Fruit fly (Drosophila melanogaster) whole organism, embryonic: ENCODE results near the gene Act87E.

Experiments used
- Antp ChIP-seq: fragments of 200-800 bp; sonication (Bioruptor generic); optimal IDR thresholded peaks from 3 replicates; lab custom pipeline; 2016; ENCODE audit warnings: missing biosample characterization, missing genetic modification characterization
- Awh ChIP-seq: fragments of 200-800 bp; sonication (Bioruptor generic); IDR thresholded peaks from 2 replicates; pipeline ENCODE4, ENCODE4 v1.3.6; 2022; ENCODE audit warnings: missing biosample characterization, missing genetic modification characterization
- Bgb ChIP-seq: fragments of 200-800 bp; sonication (Bioruptor generic); IDR thresholded peaks from 2 replicates; pipeline ENCODE4 v1.3.6; 2022; ENCODE audit warnings: missing biosample characterization, missing genetic modification characterization; ENCODE audit not compliant: partially characterized antibody
- CG10209 ChIP-seq: fragments of 200-800 bp; sonication (Bioruptor generic); optimal IDR thresholded peaks from 3 replicates; lab custom pipeline; 2017; ENCODE audit warnings: missing biosample characterization, mild to moderate bottlenecking, missing genetic modification characterization, missing genetic modification reagents
- CG1024 ChIP-seq: fragments of 200-800 bp; sonication (Bioruptor generic); IDR thresholded peaks from 2 replicates; pipeline ENCODE4 v1.3.6; 2022; ENCODE audit warnings: missing biosample characterization, missing genetic modification characterization
- CG11247 ChIP-seq: fragments of 200-800 bp; sonication (Bioruptor generic); IDR thresholded peaks from 2 replicates; pipeline ENCODE4 v1.3.6; 2022; ENCODE audit warnings: missing biosample characterization, missing genetic modification characterization
- CG12155 ChIP-seq: fragments of 200-800 bp; sonication (Bioruptor generic); optimal IDR thresholded peaks from 3 replicates; lab custom pipeline; 2016; ENCODE audit warnings: missing biosample characterization, missing genetic modification characterization
- CG13287 ChIP-seq: fragments of 200-800 bp; sonication (Bioruptor generic); IDR thresholded peaks from 2 replicates; pipeline ENCODE4 v1.3.6; 2022; ENCODE audit warnings: missing biosample characterization, missing genetic modification characterization; ENCODE audit not compliant: partially characterized antibody
- CG14441 ChIP-seq: fragments of 200-800 bp; sonication (Bioruptor generic); IDR thresholded peaks from 2 replicates; pipeline ENCODE4 v1.3.6; 2022; ENCODE audit warnings: missing biosample characterization, missing genetic modification characterization
- CG15601 ChIP-seq: fragments of 200-800 bp; sonication (Bioruptor generic); optimal IDR thresholded peaks from 3 replicates; lab custom pipeline; 2019; ENCODE audit warnings: missing biosample characterization, mild to moderate bottlenecking, missing genetic modification characterization, moderate library complexity
- CG15696 ChIP-seq: fragments of 200-800 bp; sonication (Bioruptor generic); optimal IDR thresholded peaks from 2 replicates; lab custom pipeline; 2019; ENCODE audit warnings: missing biosample characterization, mild to moderate bottlenecking, missing genetic modification characterization, moderate library complexity
- CG2199 ChIP-seq: fragments of 200-800 bp; sonication (Bioruptor generic); IDR thresholded peaks from 3 replicates; pipeline ENCODE4 v1.3.6; 2022; ENCODE audit warnings: missing biosample characterization, missing genetic modification characterization
- CG2875 ChIP-seq: fragments of 200-800 bp; sonication (Bioruptor generic); optimal IDR thresholded peaks from 2 replicates; lab custom pipeline; 2017; ENCODE audit warnings: missing biosample characterization, mild to moderate bottlenecking, missing genetic modification characterization, missing genetic modification reagents
- CG4360 ChIP-seq: fragments of 200-800 bp; sonication (Bioruptor generic); IDR thresholded peaks from 2 replicates; pipeline ENCODE4 v1.3.6; 2022; ENCODE audit warnings: missing biosample characterization, missing genetic modification characterization
- CG6854 ChIP-seq: fragments of 200-800 bp; sonication (Bioruptor generic); optimal IDR thresholded peaks from 3 replicates; lab custom pipeline; 2017; ENCODE audit warnings: missing biosample characterization, mild to moderate bottlenecking, missing genetic modification characterization
- CG7271 ChIP-seq: fragments of 200-800 bp; sonication (Bioruptor generic); optimal IDR thresholded peaks from 2 replicates; lab custom pipeline; 2018; ENCODE audit warnings: missing biosample characterization, mild to moderate bottlenecking, missing genetic modification characterization, moderate library complexity
- CG8089 ChIP-seq: fragments of 200-800 bp; sonication (Bioruptor generic); optimal IDR thresholded peaks from 3 replicates; lab custom pipeline; 2016; ENCODE audit warnings: missing biosample characterization, missing genetic modification characterization
- CrebB ChIP-seq: fragments of 200-800 bp; sonication (Bioruptor generic); optimal IDR thresholded peaks from 3 replicates; lab custom pipeline; 2018; ENCODE audit warnings: missing biosample characterization, mild to moderate bottlenecking, missing genetic modification characterization
- Dp ChIP-seq: fragments of 200-800 bp; sonication (Bioruptor generic); optimal IDR thresholded peaks from 2 replicates; lab custom pipeline; 2018; ENCODE audit warnings: missing biosample characterization, mild to moderate bottlenecking, missing genetic modification characterization, moderate library complexity
- Eip74EF ChIP-seq, 2 experiments: fragments of 200-800 bp in 1 of 2; fragments of >200 bp in 1 of 2; sonication (Bioruptor generic) in 1 of 2; optimal IDR thresholded peaks; 2 replicates each; lab custom pipeline; 2017 to 2019; ENCODE audit warnings: missing biosample characterization in 2 of 2, missing genetic modification characterization in 2 of 2, mild to moderate bottlenecking in 1 of 2, moderate library complexity in 1 of 2
- Med ChIP-seq: fragments of 200-800 bp; sonication (Bioruptor generic); peaks from one replicate; lab custom pipeline; 2016; ENCODE audit warnings: missing biosample characterization, missing genetic modification characterization, mild to moderate bottlenecking, inconsistent platforms, moderate library complexity
- NfI ChIP-seq: fragments of 200-800 bp; sonication (Bioruptor generic); optimal IDR thresholded peaks from 3 replicates; lab custom pipeline; 2018; ENCODE audit warnings: missing biosample characterization, mild to moderate bottlenecking, missing genetic modification characterization, moderate library complexity
- Optix ChIP-seq: fragments of 200-800 bp; sonication (Bioruptor generic); IDR thresholded peaks from 3 replicates; pipeline ENCODE4 v1.3.6; 2022; ENCODE audit warnings: missing biosample characterization, missing genetic modification characterization
- Taf1 ChIP-seq: fragments of 200-800 bp; sonication (Bioruptor generic); IDR thresholded peaks from 2 replicates; pipeline ENCODE4 v1.3.6; 2022; ENCODE audit warnings: missing biosample characterization, missing genetic modification characterization
- YL-1 ChIP-seq: fragments of 200-800 bp; sonication (Bioruptor generic); optimal IDR thresholded peaks from 3 replicates; lab custom pipeline; 2017; ENCODE audit warnings: missing biosample characterization, mild to moderate bottlenecking, missing genetic modification characterization
- bab2 ChIP-seq: fragments of 200-800 bp; sonication (Bioruptor generic); optimal IDR thresholded peaks from 2 replicates; lab custom pipeline; 2016; ENCODE audit warnings: missing biosample characterization, missing genetic modification characterization
- bcd ChIP-seq: fragments of 200-800 bp; sonication (Bioruptor generic); optimal IDR thresholded peaks from 2 replicates; lab custom pipeline; 2017; ENCODE audit warnings: missing biosample characterization, mild to moderate bottlenecking, missing genetic modification characterization
- bigmax ChIP-seq: fragments of 200-800 bp; sonication (Bioruptor generic); optimal IDR thresholded peaks from 2 replicates; lab custom pipeline; 2018; ENCODE audit warnings: missing biosample characterization, mild to moderate bottlenecking, missing genetic modification characterization
- caup ChIP-seq: fragments of 200-800 bp; sonication (Bioruptor generic); optimal IDR thresholded peaks from 3 replicates; lab custom pipeline; 2017; ENCODE audit warnings: missing biosample characterization, mild to moderate bottlenecking, missing genetic modification characterization, moderate library complexity; ENCODE audit not compliant: severe bottlenecking
- corto ChIP-seq: fragments of 200-800 bp; sonication (Bioruptor generic); optimal IDR thresholded peaks from 2 replicates; lab custom pipeline; 2016; ENCODE audit warnings: missing biosample characterization, mild to moderate bottlenecking, missing genetic modification characterization, moderate library complexity
- crol ChIP-seq: fragments of 200-800 bp; sonication (Bioruptor generic); IDR thresholded peaks from 2 replicates; pipeline ENCODE4 v1.3.6; 2022; ENCODE audit warnings: missing biosample characterization, missing genetic modification characterization
- dimm ChIP-seq: fragments of 200-800 bp; sonication (Bioruptor generic); IDR thresholded peaks from 2 replicates; pipeline ENCODE4 v1.3.6; 2022; ENCODE audit warnings: missing biosample characterization, missing genetic modification characterization
- emc ChIP-seq: fragments of 200-800 bp; sonication (Bioruptor generic); optimal IDR thresholded peaks from 2 replicates; lab custom pipeline; 2016; ENCODE audit warnings: missing biosample characterization, missing genetic modification characterization
- ewg ChIP-seq: fragments of 200-800 bp; sonication (Bioruptor generic); optimal IDR thresholded peaks from 3 replicates; lab custom pipeline; 2017; ENCODE audit warnings: mild to moderate bottlenecking, missing biosample characterization, missing genetic modification reagents, missing genetic modification characterization
- fd102C ChIP-seq: fragments of 200-800 bp; sonication (Bioruptor generic); optimal IDR thresholded peaks from 2 replicates; lab custom pipeline; 2018; ENCODE audit warnings: missing biosample characterization, mild to moderate bottlenecking, missing genetic modification characterization, moderate library complexity
- gce ChIP-seq: fragments of 200-800 bp; sonication (Bioruptor generic); IDR thresholded peaks from 3 replicates; pipeline ENCODE4 v1.3.6; 2022; ENCODE audit warnings: missing biosample characterization, missing genetic modification characterization
- lmd ChIP-seq: fragments of 200-800 bp; sonication (Bioruptor generic); IDR thresholded peaks from 2 replicates; pipeline ENCODE4 v1.3.6; 2022; ENCODE audit warnings: missing biosample characterization, missing genetic modification characterization
- lola ChIP-seq, 3 experiments: fragments of >200 bp in 2 of 3; fragments of 200-800 bp in 1 of 3; sonication (Bioruptor generic) in 1 of 3; optimal IDR thresholded peaks; 2 replicates each; lab custom pipeline; 2017 to 2019; ENCODE audit warnings: missing biosample characterization in 3 of 3, missing genetic modification characterization in 3 of 3, mild to moderate bottlenecking in 1 of 3, moderate library complexity in 1 of 3
- nau ChIP-seq: fragments of 200-800 bp; sonication (Bioruptor generic); optimal IDR thresholded peaks from 3 replicates; lab custom pipeline; 2017; ENCODE audit warnings: missing biosample characterization, mild to moderate bottlenecking, missing genetic modification characterization, missing genetic modification reagents
- nerfin-2 ChIP-seq: fragments of 200-800 bp; sonication (Bioruptor generic); IDR thresholded peaks from 2 replicates; pipeline ENCODE4 v1.3.6; 2022; ENCODE audit warnings: missing biosample characterization, missing genetic modification characterization; ENCODE audit not compliant: partially characterized antibody
- nmo ChIP-seq: fragments of 200-800 bp; sonication (Bioruptor generic); optimal IDR thresholded peaks from 2 replicates; lab custom pipeline; 2018; ENCODE audit warnings: missing biosample characterization, mild to moderate bottlenecking, missing genetic modification characterization, moderate library complexity
- pan ChIP-seq, 4 experiments: fragments of >200 bp in 3 of 4; fragments of 200-800 bp in 1 of 4; sonication (Bioruptor generic) in 1 of 4; optimal IDR thresholded peaks in 3 of 4; IDR thresholded peaks in 1 of 4; 2 replicates each; pipeline versions ENCODE4 v1.3.6 to Lab custom; 2017 to 2022; ENCODE audit warnings: missing biosample characterization in 2 of 4, missing genetic modification characterization in 2 of 4, mixed read lengths in 1 of 4
- rib ChIP-seq: fragments of 200-800 bp; sonication (Bioruptor generic); IDR thresholded peaks from 2 replicates; pipeline ENCODE4 v1.3.6; 2022; ENCODE audit warnings: missing biosample characterization, missing genetic modification characterization
- row ChIP-seq: fragments of 200-800 bp; sonication (Bioruptor generic); IDR thresholded peaks from 3 replicates; pipeline ENCODE4 v1.3.6; 2022; ENCODE audit warnings: missing biosample characterization, missing genetic modification characterization
- sd ChIP-seq: fragments of 200-800 bp; sonication (Bioruptor generic); optimal IDR thresholded peaks from 3 replicates; lab custom pipeline; 2018; ENCODE audit warnings: missing biosample characterization, mild to moderate bottlenecking, missing genetic modification characterization, moderate library complexity
- tin ChIP-seq: fragments of 200-800 bp; sonication (Bioruptor generic); optimal IDR thresholded peaks from 3 replicates; lab custom pipeline; 2016; ENCODE audit warnings: missing biosample characterization, missing genetic modification characterization
- trem ChIP-seq: fragments of 200-800 bp; optimal IDR thresholded peaks from 3 replicates; lab custom pipeline; 2019; ENCODE audit warnings: missing biosample characterization, mild to moderate bottlenecking, missing genetic modification characterization, moderate library complexity
- twi ChIP-seq: fragments of 200-800 bp; optimal IDR thresholded peaks from 2 replicates; lab custom pipeline; 2019; ENCODE audit warnings: missing biosample characterization, mild to moderate bottlenecking, missing genetic modification characterization, moderate library complexity
- tx ChIP-seq: fragments of 200-800 bp; sonication (Bioruptor generic); optimal IDR thresholded peaks from 2 replicates; lab custom pipeline; 2016; ENCODE audit warnings: missing biosample characterization, missing genetic modification characterization

Gene Act87E

DNA sequence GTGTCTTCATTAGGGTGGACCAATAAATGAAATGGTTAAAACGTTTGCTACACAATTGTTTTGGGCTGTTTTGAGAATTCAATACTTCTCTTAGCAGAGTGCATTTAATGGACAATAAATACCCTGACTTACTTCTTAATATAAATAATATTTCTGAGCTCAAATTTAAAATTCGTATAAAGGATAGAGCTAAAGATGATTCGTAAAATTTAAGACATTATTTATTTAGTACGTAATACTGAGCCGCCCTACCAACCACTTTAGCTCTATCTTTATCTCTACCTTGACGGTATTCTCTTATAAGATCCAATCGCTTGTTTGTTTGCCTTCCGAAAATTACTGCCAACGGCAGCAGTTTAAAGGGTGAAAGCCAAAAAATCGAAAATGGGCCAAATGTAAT is 7.8 kb downstream of the Act87E start (continued):
- peak; percentile 70 for TF ChIP-seq CG7271
- peak; percentile 78 for TF ChIP-seq CG15696 (tag; lab: Kevin White, UChicago)
- TF ChIP-seq Bgb (GFP tag; lab: Robert Waterston, UW): no peak
- TF ChIP-seq crol: no peak
- TF ChIP-seq CG8089 (GFP tag; lab: Kevin White, UChicago): peak; percentile 49
- 0 out of 3 replicates have a peak, but pooled peaks have one; percentile 20 for TF ChIP-seq gce (GFP tag; lab: Robert Waterston, UW)
- TF ChIP-seq CG11247 (GFP tag; lab: Robert Waterston, UW): peak; percentile 49
- peak; percentile 46 for TF ChIP-seq YL-1
- peak; percentile 80 for TF ChIP-seq Med (GFP tag; lab: Kevin White, UChicago)
- no peak for TF ChIP-seq fd102C (GFP tag; lab: Kevin White, UChicago)
- peak; percentile 69 for TF ChIP-seq CG6854 (GFP tag; lab: Kevin White, UChicago)
- peak; percentile 80 for TF ChIP-seq CrebB
- TF ChIP-seq lola (GFP tag; optimal IDR thresholded peaks at IDR 0.05; lab: Kevin White, UChicago): peak in 1 of 3 experiments; percentile 87
- TF ChIP-seq nau: peak; percentile 29
- TF ChIP-seq CG4360 (GFP tag; lab: Robert Waterston, UW): no peak
- TF ChIP-seq nmo: peak; percentile 70
- no peak for TF ChIP-seq corto (GFP tag; lab: Kevin White, UChicago)
- TF ChIP-seq sd (tag; lab: Kevin White, UChicago): peak; percentile 55
- TF ChIP-seq Eip74EF (GFP tag; optimal IDR thresholded peaks at IDR 0.05; lab: Kevin White, UChicago): peak in 1 of 2 experiments; percentile 65
- no peak for TF ChIP-seq Optix (GFP tag; lab: Robert Waterston, UW)
- TF ChIP-seq bcd: peak; percentile 56
- TF ChIP-seq CG2199 (GFP tag; lab: Robert Waterston, UW): 0 out of 3 replicates have a peak, but pooled peaks have one; percentile 43
- peak; percentile 74 for TF ChIP-seq ewg (GFP tag; lab: Kevin White, UChicago)
- TF ChIP-seq CG1024 (GFP tag; lab: Robert Waterston, UW): no peak
- peak; percentile 75 for TF ChIP-seq twi
- no peak for TF ChIP-seq nerfin-2 (GFP tag; lab: Robert Waterston, UW)
- peak; percentile 32 for TF ChIP-seq tin (GFP tag; lab: Kevin White, UChicago)
- peak; percentile 87 for TF ChIP-seq row (GFP tag; lab: Robert Waterston, UW)
- no peak for TF ChIP-seq CG13287 (GFP tag; lab: Robert Waterston, UW)
- TF ChIP-seq pan (optimal IDR thresholded peaks at IDR 0.05; lab: Kevin White, UChicago): no peak
- TF ChIP-seq pan (GFP tag; optimal IDR thresholded peaks at IDR 0.05 in 1 of 2, IDR thresholded peaks at IDR 0.05 in 1 of 2): peak in 1 of 2 experiments; percentile 76
- peak; percentile 84 for TF ChIP-seq CG10209 (GFP tag; lab: Kevin White, UChicago)
- TF ChIP-seq Awh: peak; percentile 69
- TF ChIP-seq Taf1: peak; percentile 40
- peak; percentile 74 for TF ChIP-seq lmd (GFP tag; lab: Robert Waterston, UW)
- TF ChIP-seq bigmax (GFP tag; lab: Kevin White, UChicago): no peak
- no peak for TF ChIP-seq rib (GFP tag; lab: Robert Waterston, UW)
- TF ChIP-seq dimm: peak; percentile 64
- TF ChIP-seq emc (GFP tag; lab: Kevin White, UChicago): no peak
- peak; percentile 83 for TF ChIP-seq CG14441 (GFP tag; lab: Robert Waterston, UW)
- TF ChIP-seq CG15601 (tag; lab: Kevin White, UChicago): peak; percentile 85
- no peak for TF ChIP-seq Dp (GFP tag; lab: Kevin White, UChicago)
- peak; percentile 74 for TF ChIP-seq trem (tag; lab: Kevin White, UChicago)
- TF ChIP-seq bab2 (GFP tag; lab: Kevin White, UChicago): peak; percentile 26
- peak; percentile 74 for TF ChIP-seq CG2875 (GFP tag; lab: Kevin White, UChicago)
- peak; percentile 34 for TF ChIP-seq tx (GFP tag; lab: Kevin White, UChicago)
- TF ChIP-seq caup: peak; percentile 70
- TF ChIP-seq CG12155: peak; percentile 65
- TF ChIP-seq NfI (GFP tag; lab: Kevin White, UChicago): peak; percentile 89
- no peak for TF ChIP-seq Antp (GFP tag; lab: Kevin White, UChicago)
